Fruit fly (Drosophila melanogaster) whole organism, embryonic: ENCODE results near the gene Ugt49B2.

ENCODE experiments used
- Awh ChIP-seq: fragments of 200-800 bp; sonication (Bioruptor generic); IDR thresholded peaks from 2 replicates; pipeline ENCODE4, ENCODE4 v1.3.6; 2022; ENCODE audit warnings: missing biosample characterization, missing genetic modification characterization
- Bdp1 ChIP-seq: fragments of 200-800 bp; sonication (Bioruptor generic); optimal IDR thresholded peaks from 3 replicates; lab custom pipeline; 2016; ENCODE audit warnings: missing biosample characterization, missing genetic modification characterization
- CG10274 ChIP-seq: fragments of 200-800 bp; sonication (Bioruptor generic); optimal IDR thresholded peaks from 3 replicates; lab custom pipeline; 2017; ENCODE audit warnings: missing biosample characterization, mild to moderate bottlenecking, missing genetic modification characterization
- CG11560 ChIP-seq: fragments of 200-800 bp; sonication (Bioruptor generic); IDR thresholded peaks from 3 replicates; pipeline ENCODE4 v1.3.6; 2022; ENCODE audit warnings: missing biosample characterization, missing genetic modification characterization
- CG12155 ChIP-seq: fragments of 200-800 bp; sonication (Bioruptor generic); optimal IDR thresholded peaks from 3 replicates; lab custom pipeline; 2016; ENCODE audit warnings: missing biosample characterization, missing genetic modification characterization
- CG12744 ChIP-seq: fragments of 200-800 bp; sonication (Bioruptor generic); optimal IDR thresholded peaks from 2 replicates; lab custom pipeline; 2016; ENCODE audit warnings: missing biosample characterization, missing genetic modification characterization
- CG13894 ChIP-seq: fragments of 200-800 bp; sonication (Bioruptor generic); optimal IDR thresholded peaks from 3 replicates; lab custom pipeline; 2018; ENCODE audit warnings: missing biosample characterization, mild to moderate bottlenecking, missing genetic modification characterization, moderate library complexity
- CG1647 ChIP-seq: fragments of 200-800 bp; sonication (Bioruptor generic); optimal IDR thresholded peaks from 3 replicates; lab custom pipeline; 2016; ENCODE audit warnings: missing biosample characterization, missing genetic modification characterization
- CG17612 ChIP-seq: fragments of 200-800 bp; sonication (Bioruptor generic); IDR thresholded peaks from 2 replicates; pipeline ENCODE4 v1.3.6; 2022; ENCODE audit warnings: missing biosample characterization, missing genetic modification characterization
- CG18476 ChIP-seq: fragments of 200-800 bp; sonication (Bioruptor generic); optimal IDR thresholded peaks from 2 replicates; lab custom pipeline; 2016; ENCODE audit warnings: missing biosample characterization, mild to moderate bottlenecking, missing genetic modification characterization
- CG18764 ChIP-seq: fragments of 200-800 bp; sonication (Bioruptor generic); optimal IDR thresholded peaks from 3 replicates; lab custom pipeline; 2016; ENCODE audit warnings: missing biosample characterization, missing genetic modification characterization
- CG2712 ChIP-seq: fragments of 200-800 bp; optimal IDR thresholded peaks from 3 replicates; lab custom pipeline; 2019; ENCODE audit warnings: missing biosample characterization, mild to moderate bottlenecking, missing genetic modification characterization, moderate library complexity
- CG3065 ChIP-seq: fragments of 200-800 bp; sonication (Bioruptor generic); optimal IDR thresholded peaks from 2 replicates; lab custom pipeline; 2016; ENCODE audit warnings: missing biosample characterization, missing genetic modification characterization
- CG42726 ChIP-seq: fragments of 200-800 bp; sonication (Bioruptor generic); IDR thresholded peaks from 2 replicates; pipeline ENCODE4 v1.3.6; 2022; ENCODE audit warnings: missing biosample characterization, missing genetic modification characterization; ENCODE audit not compliant: partially characterized antibody
- CG5245 ChIP-seq: fragments of 200-800 bp; sonication (Bioruptor generic); optimal IDR thresholded peaks from 3 replicates; lab custom pipeline; 2016; ENCODE audit warnings: missing biosample characterization, missing genetic modification characterization
- CG7786 ChIP-seq: fragments of 200-800 bp; sonication (Bioruptor generic); optimal IDR thresholded peaks from 2 replicates; lab custom pipeline; 2016; ENCODE audit warnings: missing biosample characterization, missing genetic modification characterization
- CG7928 ChIP-seq: fragments of 200-800 bp; sonication (Bioruptor generic); optimal IDR thresholded peaks from 2 replicates; lab custom pipeline; 2017; ENCODE audit warnings: missing biosample characterization, mild to moderate bottlenecking, missing genetic modification characterization
- CG8388 ChIP-seq: fragments of 200-800 bp; sonication (Bioruptor generic); optimal IDR thresholded peaks from 2 replicates; lab custom pipeline; 2019; ENCODE audit warnings: missing biosample characterization, mild to moderate bottlenecking, missing genetic modification characterization, moderate library complexity
- CG8478 ChIP-seq: fragments of >200 bp; optimal IDR thresholded peaks from 2 replicates; lab custom pipeline; 2018
- Camta ChIP-seq: fragments of 200-800 bp; sonication (Bioruptor generic); optimal IDR thresholded peaks from 2 replicates; lab custom pipeline; 2016; ENCODE audit warnings: missing biosample characterization, missing genetic modification characterization
- E2f2 ChIP-seq: fragments of 200-800 bp; sonication (Bioruptor generic); IDR thresholded peaks from 2 replicates; pipeline ENCODE4 v1.3.6; 2022; ENCODE audit warnings: missing biosample characterization, missing genetic modification characterization
- Eip74EF ChIP-seq, 2 experiments: fragments of 200-800 bp in 1 of 2; fragments of >200 bp in 1 of 2; sonication (Bioruptor generic) in 1 of 2; optimal IDR thresholded peaks; 2 replicates each; lab custom pipeline; 2017 to 2019; ENCODE audit warnings: missing biosample characterization in 2 of 2, missing genetic modification characterization in 2 of 2, mild to moderate bottlenecking in 1 of 2, moderate library complexity in 1 of 2
- Ets65A ChIP-seq: fragments of 200-800 bp; sonication (Bioruptor generic); peaks from one replicate; lab custom pipeline; 2016; ENCODE audit warnings: missing biosample characterization, missing genetic modification characterization
- Gsc ChIP-seq: fragments of 200-800 bp; sonication (Bioruptor generic); IDR thresholded peaks from 2 replicates; pipeline ENCODE4 v1.3.6; 2022; ENCODE audit warnings: missing biosample characterization, missing genetic modification characterization
- HLH4C ChIP-seq: fragments of 200-800 bp; sonication (Bioruptor generic); IDR thresholded peaks from 3 replicates; pipeline ENCODE4 v1.3.6; 2022; ENCODE audit warnings: missing biosample characterization, missing genetic modification characterization; ENCODE audit not compliant: partially characterized antibody
- Hand ChIP-seq: fragments of 200-800 bp; sonication (Bioruptor generic); optimal IDR thresholded peaks from 2 replicates; lab custom pipeline; 2017; ENCODE audit warnings: mild to moderate bottlenecking, missing biosample characterization, missing genetic modification reagents, missing genetic modification characterization
- Pdp1 ChIP-seq, 2 experiments: fragments of 200-800 bp; sonication (Bioruptor generic); optimal IDR thresholded peaks; 3 replicates each; lab custom pipeline; 2016; ENCODE audit warnings: missing biosample characterization in 2 of 2, missing genetic modification characterization in 2 of 2, mild to moderate bottlenecking in 1 of 2, moderate library complexity in 1 of 2
- Side ChIP-seq: fragments of 200-800 bp; sonication (Bioruptor generic); optimal IDR thresholded peaks from 2 replicates; lab custom pipeline; 2016; ENCODE audit warnings: missing biosample characterization, missing genetic modification characterization
- TFAM ChIP-seq: fragments of 200-800 bp; sonication (Bioruptor generic); optimal IDR thresholded peaks from 2 replicates; lab custom pipeline; 2017; ENCODE audit warnings: missing biosample characterization, missing genetic modification characterization, inconsistent platforms
- ac ChIP-seq: fragments of 200-800 bp; sonication (Bioruptor generic); optimal IDR thresholded peaks from 3 replicates; lab custom pipeline; 2017; ENCODE audit warnings: missing biosample characterization, mild to moderate bottlenecking, missing genetic modification characterization
- al ChIP-seq: fragments of 200-800 bp; sonication (Bioruptor generic); IDR thresholded peaks from 2 replicates; pipeline ENCODE4 v1.3.6; 2022; ENCODE audit warnings: missing biosample characterization, missing genetic modification characterization
- amos ChIP-seq: fragments of 200-800 bp; sonication (Bioruptor generic); IDR thresholded peaks from 2 replicates; pipeline ENCODE4 v1.3.6; 2022; ENCODE audit warnings: missing biosample characterization, missing genetic modification characterization; ENCODE audit not compliant: partially characterized antibody
- ara ChIP-seq: fragments of 200-800 bp; sonication (Bioruptor generic); IDR thresholded peaks from 2 replicates; pipeline ENCODE4 v1.3.6; 2022; ENCODE audit warnings: missing biosample characterization, missing genetic modification characterization
- cg ChIP-seq: fragments of 200-800 bp; sonication (Bioruptor generic); optimal IDR thresholded peaks from 3 replicates; lab custom pipeline; 2019; ENCODE audit warnings: missing biosample characterization, mild to moderate bottlenecking, missing genetic modification characterization, moderate library complexity
- crc ChIP-seq: fragments of 200-800 bp; sonication (Bioruptor generic); optimal IDR thresholded peaks from 2 replicates; lab custom pipeline; 2016; ENCODE audit warnings: missing biosample characterization, missing genetic modification characterization
- danr ChIP-seq: fragments of 200-800 bp; sonication (Bioruptor generic); IDR thresholded peaks from 2 replicates; pipeline ENCODE4 v1.3.6; 2022; ENCODE audit warnings: missing biosample characterization, missing genetic modification characterization
- eyg ChIP-seq: fragments of 200-800 bp; sonication (Bioruptor generic); optimal IDR thresholded peaks from 3 replicates; lab custom pipeline; 2016; ENCODE audit warnings: missing biosample characterization, missing genetic modification characterization
- grn ChIP-seq: fragments of 200-800 bp; sonication (Bioruptor generic); optimal IDR thresholded peaks from 3 replicates; lab custom pipeline; 2017; ENCODE audit warnings: missing biosample characterization, missing genetic modification characterization
- gt ChIP-seq: fragments of 200-800 bp; sonication (Bioruptor generic); IDR thresholded peaks from 2 replicates; pipeline ENCODE4 v1.3.6; 2022; ENCODE audit warnings: missing biosample characterization, missing genetic modification characterization
- hb ChIP-seq: fragments of 200-800 bp; sonication (Bioruptor generic); IDR thresholded peaks from 3 replicates; pipeline ENCODE4 v1.3.6; 2022; ENCODE audit warnings: missing biosample characterization, missing genetic modification characterization; ENCODE audit not compliant: partially characterized antibody
- hth ChIP-seq: fragments of >200 bp; optimal IDR thresholded peaks from 2 replicates; lab custom pipeline; 2017; ENCODE audit warnings: inconsistent platforms
- jing ChIP-seq: fragments of 200-800 bp; sonication (Bioruptor generic); optimal IDR thresholded peaks from 2 replicates; lab custom pipeline; 2018; ENCODE audit warnings: missing biosample characterization, mild to moderate bottlenecking, missing genetic modification characterization
- pho ChIP-seq: fragments of 200-800 bp; sonication (Bioruptor generic); optimal IDR thresholded peaks from 2 replicates; lab custom pipeline; 2016; ENCODE audit warnings: missing biosample characterization, missing genetic modification characterization
- pnt ChIP-seq: fragments of 200-800 bp; sonication (Bioruptor generic); optimal IDR thresholded peaks from 3 replicates; lab custom pipeline; 2016; ENCODE audit warnings: missing biosample characterization, missing genetic modification characterization
- psq ChIP-seq: fragments of 200-800 bp; sonication (Bioruptor generic); optimal IDR thresholded peaks from 2 replicates; lab custom pipeline; 2017; ENCODE audit warnings: missing biosample characterization, missing genetic modification characterization
- sc ChIP-seq, 3 experiments: fragments of >200 bp in 2 of 3; fragments of 200-800 bp in 1 of 3; sonication (Bioruptor generic) in 1 of 3; optimal IDR thresholded peaks; 2 replicates in 2 of 3; 3 replicates in 1 of 3; lab custom pipeline; 2017; ENCODE audit warnings: mild to moderate bottlenecking in 1 of 3, missing biosample characterization in 1 of 3, missing genetic modification characterization in 1 of 3, missing genetic modification reagents in 1 of 3
- sim ChIP-seq: fragments of 200-800 bp; sonication (Bioruptor generic); IDR thresholded peaks from 2 replicates; pipeline ENCODE4 v1.3.6; 2022; ENCODE audit warnings: missing biosample characterization, missing genetic modification characterization
- sisA ChIP-seq: fragments of 200-800 bp; sonication (Bioruptor generic); IDR thresholded peaks from 2 replicates; pipeline ENCODE4 v1.3.6; 2022; ENCODE audit warnings: missing biosample characterization, missing genetic modification characterization
- stc ChIP-seq: fragments of 200-800 bp; sonication (Bioruptor generic); IDR thresholded peaks from 2 replicates; pipeline ENCODE4 v1.3.6; 2022; ENCODE audit warnings: missing biosample characterization, missing genetic modification characterization
- trem ChIP-seq: fragments of 200-800 bp; optimal IDR thresholded peaks from 3 replicates; lab custom pipeline; 2019; ENCODE audit warnings: missing biosample characterization, mild to moderate bottlenecking, missing genetic modification characterization, moderate library complexity
- trh ChIP-seq: fragments of 200-800 bp; sonication (Bioruptor generic); optimal IDR thresholded peaks from 2 replicates; lab custom pipeline; 2016; ENCODE audit warnings: missing biosample characterization, missing genetic modification characterization
- zen ChIP-seq: fragments of 200-800 bp; sonication (Bioruptor generic); optimal IDR thresholded peaks from 3 replicates; lab custom pipeline; 2018; ENCODE audit warnings: missing biosample characterization, mild to moderate bottlenecking, missing genetic modification characterization, moderate library complexity

Ugt49B2 gene

DNA sequence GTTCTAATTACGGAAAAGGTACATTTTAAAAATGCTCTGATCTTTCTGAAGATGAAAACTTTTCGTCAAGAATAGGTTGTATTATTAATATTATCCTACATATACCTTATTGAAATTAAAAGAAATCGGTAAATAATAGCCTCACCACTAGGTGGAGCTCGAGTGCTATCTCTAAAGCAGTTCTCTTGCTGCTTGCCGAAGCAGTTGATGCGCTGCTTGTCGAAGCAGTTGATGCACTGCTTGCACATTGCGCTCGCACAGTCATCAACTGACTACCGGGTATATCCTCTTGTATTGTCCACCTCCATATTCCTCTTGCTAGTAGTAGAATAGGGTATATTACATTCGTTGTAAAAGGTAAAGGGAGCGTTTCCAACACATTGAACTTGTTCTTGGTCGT lies 8.8 kb upstream of the Ugt49B2 start (continued):
- peak; percentile 54; the same call in 1 of the 2 replicates for TF ChIP-seq E2f2 (GFP tag; lab: Robert Waterston, UW)
- no peak for TF ChIP-seq psq (GFP tag; lab: Kevin White, UChicago)
- TF ChIP-seq trh (GFP tag; lab: Kevin White, UChicago): no peak
- no peak for TF ChIP-seq cg
- TF ChIP-seq CG8478 (lab: Kevin White, UChicago): peak; percentile 97
- TF ChIP-seq danr (GFP tag; lab: Robert Waterston, UW): no peak
- TF ChIP-seq CG11560 (tag; lab: Robert Waterston, UW): peak; percentile 84
- no peak for TF ChIP-seq HLH4C
- TF ChIP-seq Bdp1 (GFP tag; lab: Kevin White, UChicago): peak; percentile 21
- no peak for TF ChIP-seq sim
- no peak for TF ChIP-seq CG8388 (GFP tag; lab: Kevin White, UChicago)
- no peak for TF ChIP-seq Hand
- TF ChIP-seq Awh: no peak
- no peak for TF ChIP-seq CG13894 (tag; lab: Kevin White, UChicago)
- no peak for TF ChIP-seq jing (GFP tag; lab: Kevin White, UChicago)
- no peak for TF ChIP-seq TFAM (GFP tag; lab: Kevin White, UChicago)
- TF ChIP-seq CG18476: no peak
- TF ChIP-seq CG5245 (GFP tag; lab: Kevin White, UChicago): no peak
- TF ChIP-seq stc (GFP tag; lab: Robert Waterston, UW): no peak
- no peak for TF ChIP-seq Camta
- no peak for TF ChIP-seq grn (GFP tag; lab: Kevin White, UChicago)
- no peak for TF ChIP-seq CG3065 (GFP tag; lab: Kevin White, UChicago)
- no peak for TF ChIP-seq hb (GFP tag; lab: Robert Waterston, UW)
- TF ChIP-seq pho (GFP tag; lab: Kevin White, UChicago): no peak
- no peak for TF ChIP-seq eyg
- TF ChIP-seq Eip74EF (GFP tag; optimal IDR thresholded peaks at IDR 0.05; lab: Kevin White, UChicago): peak in 1 of 2 experiments; percentile 93
- TF ChIP-seq CG7928: no peak
- no peak for TF ChIP-seq crc (GFP tag; lab: Kevin White, UChicago)
- no peak; the same call in 1 of the 2 replicates for TF ChIP-seq amos (GFP tag; lab: Robert Waterston, UW)
- no peak for TF ChIP-seq hth (lab: Kevin White, UChicago)
- peak; percentile 33 for TF ChIP-seq trem (tag; lab: Kevin White, UChicago)
- peak; percentile 19 for TF ChIP-seq pnt (GFP tag; lab: Kevin White, UChicago)
- no peak for TF ChIP-seq CG1647 (GFP tag; lab: Kevin White, UChicago)
- no peak for TF ChIP-seq CG18764 (GFP tag; lab: Kevin White, UChicago)
- no peak for TF ChIP-seq CG10274 (GFP tag; lab: Kevin White, UChicago)
- TF ChIP-seq CG12744: no peak
- TF ChIP-seq CG12155 (GFP tag; lab: Kevin White, UChicago): no peak
- no peak for TF ChIP-seq Side (GFP tag; lab: Kevin White, UChicago)
- TF ChIP-seq CG7786 (GFP tag; lab: Kevin White, UChicago): no peak
- TF ChIP-seq gt (GFP tag; lab: Robert Waterston, UW): no peak
- TF ChIP-seq al (GFP tag; lab: Robert Waterston, UW): peak; percentile 24; the same call in 1 of the 2 replicates
- no peak for TF ChIP-seq sc (optimal IDR thresholded peaks at IDR 0.05; lab: Kevin White, UChicago)
- no peak for TF ChIP-seq sc (GFP tag; optimal IDR thresholded peaks at IDR 0.05; lab: Kevin White, UChicago)
- TF ChIP-seq Ets65A (GFP tag; lab: Kevin White, UChicago): peak; percentile 93
- no peak for TF ChIP-seq zen
- peak; percentile 62 for TF ChIP-seq sisA (GFP tag; lab: Robert Waterston, UW)
- peak in 1 of 2 experiments; percentile 15 for TF ChIP-seq Pdp1 (GFP tag; optimal IDR thresholded peaks at IDR 0.05; lab: Kevin White, UChicago)
- peak; percentile 55 for TF ChIP-seq CG2712 (tag; lab: Kevin White, UChicago)
- TF ChIP-seq CG17612: no peak
- TF ChIP-seq Gsc (GFP tag; lab: Robert Waterston, UW): no peak
- no peak for TF ChIP-seq ac (GFP tag; lab: Kevin White, UChicago)
- TF ChIP-seq ara: no peak
- peak; percentile 95 for TF ChIP-seq CG42726 (GFP tag; lab: Robert Waterston, UW)
